Fruit fly (Drosophila melanogaster): ENCODE measurements around the gene slou.

Gene slou

dm6 chr3R:21584296-21584936 lies 27.4 kb upstream of the slou start (continued):
- TF ChIP-seq Fer3 (tag; optimal IDR thresholded peaks at IDR 0.05) = no peak
- peak; percentile 35 for TF ChIP-seq Hmr (GFP tag; optimal IDR thresholded peaks at IDR 0.05)
- peak; percentile 65 for TF ChIP-seq sd (tag; optimal IDR thresholded peaks at IDR 0.05)
- no peak for TF ChIP-seq CG10366 (GFP tag; IDR thresholded peaks at IDR 0.05)
- no peak for TF ChIP-seq CG18011 (GFP tag; optimal IDR thresholded peaks at IDR 0.05)
- TF ChIP-seq Elba2 (GFP tag; optimal IDR thresholded peaks at IDR 0.05) = no peak
- 0 out of 2 replicates have a peak, but pooled peaks have one; percentile 14 for TF ChIP-seq CG3847 (GFP tag; IDR thresholded peaks at IDR 0.05)
- no peak for TF ChIP-seq Six4 (GFP tag; optimal IDR thresholded peaks at IDR 0.05)
- peak; percentile 94 for TF ChIP-seq cwo (GFP tag; optimal IDR thresholded peaks at IDR 0.05)
- no peak for TF ChIP-seq knrl (GFP tag; IDR thresholded peaks at IDR 0.05; ENCODE audit: partially characterized antibody)
- no peak for TF ChIP-seq CG10267 (tag; optimal IDR thresholded peaks at IDR 0.05)
- TF ChIP-seq CG7786 (GFP tag; optimal IDR thresholded peaks at IDR 0.05) = no peak
- no peak for TF ChIP-seq klu (GFP tag; IDR thresholded peaks at IDR 0.05)
- 0 out of 2 replicates have a peak, but pooled peaks have one; percentile 12 for TF ChIP-seq gsb (GFP tag; IDR thresholded peaks at IDR 0.05)
- TF ChIP-seq mirr (GFP tag; optimal IDR thresholded peaks at IDR 0.05) = peak; percentile 46
- TF ChIP-seq lov (optimal IDR thresholded peaks at IDR 0.05) = no peak
- TF ChIP-seq lov (GFP tag; IDR thresholded peaks at IDR 0.05) = no peak
- peak; percentile 6 for TF ChIP-seq CG4328 (GFP tag; optimal IDR thresholded peaks at IDR 0.05)
- TF ChIP-seq stc (GFP tag; IDR thresholded peaks at IDR 0.05) = no peak
- no peak for TF ChIP-seq HLH3B (GFP tag; IDR thresholded peaks at IDR 0.05)
- no peak for TF ChIP-seq CG33213 (GFP tag; optimal IDR thresholded peaks at IDR 0.05)
- no peak for TF ChIP-seq CG6654 (GFP tag; optimal IDR thresholded peaks at IDR 0.05)
- no peak for TF ChIP-seq CG10565 (GFP tag; optimal IDR thresholded peaks at IDR 0.05)
- TF ChIP-seq HHEX (GFP tag; optimal IDR thresholded peaks at IDR 0.05) = peak; percentile 15
- TF ChIP-seq CG10543 (GFP tag; optimal IDR thresholded peaks at IDR 0.05) = peak; percentile 84
- peak; percentile 18; the same call in 1 of the 2 replicates for TF ChIP-seq E2f2 (GFP tag; IDR thresholded peaks at IDR 0.05)
- TF ChIP-seq dmrt11E (tag; optimal IDR thresholded peaks at IDR 0.05) = no peak
- TF ChIP-seq CG34376 (GFP tag; optimal IDR thresholded peaks at IDR 0.05) = peak; percentile 72
- TF ChIP-seq CG32772 (GFP tag; IDR thresholded peaks at IDR 0.05) = no peak
- no peak for TF ChIP-seq chn (GFP tag; optimal IDR thresholded peaks at IDR 0.05)
- TF ChIP-seq CG7987 (GFP tag; optimal IDR thresholded peaks at IDR 0.05) = no peak
- peak; percentile 20; the same call in 1 of the 2 replicates for TF ChIP-seq Atf6 (GFP tag; IDR thresholded peaks at IDR 0.05)
- TF ChIP-seq B-H2 (GFP tag; optimal IDR thresholded peaks at IDR 0.05) = peak; percentile 42
- no peak for TF ChIP-seq luna (GFP tag; optimal IDR thresholded peaks at IDR 0.05)
- no peak for TF ChIP-seq vnd (GFP tag; IDR thresholded peaks at IDR 0.05; ENCODE audit: partially characterized antibody)
- TF ChIP-seq hth (optimal IDR thresholded peaks at IDR 0.05) = no peak
- no peak for TF ChIP-seq CG14014 (GFP tag; IDR thresholded peaks at IDR 0.05)
- peak; percentile 72; the same call in 2 of the 4 replicates for TF ChIP-seq chinmo (GFP tag; IDR thresholded peaks at IDR 0.05; ENCODE audit: partially characterized antibody)
- peak; percentile 51 for TF ChIP-seq CG18599 (GFP tag; optimal IDR thresholded peaks at IDR 0.05)
- 0 out of 3 replicates have a peak, but pooled peaks have one; percentile 11 for TF ChIP-seq ci (GFP tag; IDR thresholded peaks at IDR 0.05)
- peak; percentile 25; the same call in 1 of the 2 replicates for TF ChIP-seq CG9932 (GFP tag; IDR thresholded peaks at IDR 0.05)
- TF ChIP-seq CG6813 (GFP tag; optimal IDR thresholded peaks at IDR 0.05) = peak; percentile 18
- TF ChIP-seq CG12071 (GFP tag; optimal IDR thresholded peaks at IDR 0.05) = no peak
- TF ChIP-seq CG1233 (GFP tag; optimal IDR thresholded peaks at IDR 0.05) = peak; percentile 7
- no peak for TF ChIP-seq CG4820 (GFP tag; optimal IDR thresholded peaks at IDR 0.05)
- TF ChIP-seq CG1832 (GFP tag; optimal IDR thresholded peaks at IDR 0.05) = peak; percentile 45
- TF ChIP-seq CG3726 (GFP tag; IDR thresholded peaks at IDR 0.05) = no peak
- peak; percentile 45; the same call in 1 of the 2 replicates for TF ChIP-seq CG10321 (GFP tag; IDR thresholded peaks at IDR 0.05)
- TF ChIP-seq hkb (optimal IDR thresholded peaks at IDR 0.05) = no peak
- TF ChIP-seq hkb (GFP tag; IDR thresholded peaks at IDR 0.05) = no peak

All from whole organism, embryonic.